Worm (Caenorhabditis elegans): Measurements from ENCODE around the gene R10E12.2.

R10E12.2 gene

DNA sequence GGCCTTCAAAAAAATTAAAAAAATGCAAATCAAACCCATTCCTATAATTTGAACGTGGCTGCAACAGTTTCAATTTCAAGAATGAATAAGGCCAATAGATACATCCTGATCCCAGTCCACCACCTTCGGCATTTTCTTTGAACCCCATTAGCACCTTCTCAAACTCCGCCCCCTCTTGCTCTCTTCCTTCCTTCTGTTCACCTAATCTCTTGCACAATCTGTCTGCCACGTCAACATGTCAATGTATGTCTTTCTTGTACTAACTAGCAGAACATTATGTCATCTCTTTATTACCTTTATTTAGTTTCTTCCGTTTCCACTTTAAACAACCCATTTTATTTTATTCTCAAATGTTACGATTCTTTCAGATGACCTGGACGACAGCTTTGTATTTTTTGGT lies 19.9 kb upstream of the R10E12.2 start, which contains the start of gene C05B5.4:
C05B5.4 (plus strand) TSS at position 351 of the 400 bp plus-strand sequence.
- TF ChIP-seq lin-15B (tag; optimal IDR thresholded peaks at IDR 0.05) (no peak), ztf-4 (tag; optimal IDR thresholded peaks at IDR 0.05) (no peak), mdl-1 (tag; optimal IDR thresholded peaks at IDR 0.05) (no peak), lin-39 (tag; optimal IDR thresholded peaks at IDR 0.05) (no peak), pqm-1 (tag; optimal IDR thresholded peaks at IDR 0.05) (no peak), jun-1 (tag; optimal IDR thresholded peaks at IDR 0.05) (no peak), sea-2 (GFP tag; optimal IDR thresholded peaks at IDR 0.05) (no peak), snpc-4 (tag; optimal IDR thresholded peaks at IDR 0.05) (no peak), elt-1 (tag; optimal IDR thresholded peaks at IDR 0.05) (no peak), egl-27 (tag; optimal IDR thresholded peaks at IDR 0.05) (no peak), nhr-77 (tag; optimal IDR thresholded peaks at IDR 0.05) (no peak), mml-1 (tag; optimal IDR thresholded peaks at IDR 0.05) (no peak), R02D3.7 (tag; optimal IDR thresholded peaks at IDR 0.05) (no peak), nhr-12 (tag; optimal IDR thresholded peaks at IDR 0.05) (no peak), unc-62 (GFP tag; optimal IDR thresholded peaks at IDR 0.05) (no peak), aly-2 (tag; optimal IDR thresholded peaks at IDR 0.05) (no peak), fos-1 (tag; optimal IDR thresholded peaks at IDR 0.05) (no peak), ceh-28 (tag; optimal IDR thresholded peaks at IDR 0.05) (no peak), eor-1 (tag; optimal IDR thresholded peaks at IDR 0.05) (no peak)

DNA sequence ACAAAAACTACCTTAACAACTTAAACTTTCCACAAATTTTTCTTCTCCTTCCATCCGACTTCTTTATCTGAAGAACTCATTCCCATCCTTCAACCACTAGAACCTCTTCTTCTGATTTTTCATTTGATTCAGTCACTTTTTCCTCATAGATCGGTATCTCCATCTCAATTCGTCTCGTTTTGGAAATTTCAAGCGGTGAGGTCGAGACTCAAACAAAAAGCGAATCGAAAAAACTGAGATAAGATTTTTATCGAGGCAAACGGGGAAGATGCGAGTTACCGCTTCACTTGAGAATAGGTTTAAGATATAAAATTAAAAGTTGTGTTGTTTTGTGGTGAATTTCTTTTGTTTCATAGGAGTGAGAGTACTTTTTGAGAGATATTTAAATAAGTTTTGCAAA lies 17.7 kb upstream of the R10E12.2 start:
- TF ChIP-seq elt-1 (tag; optimal IDR thresholded peaks at IDR 0.05) (peak; percentile 98), fos-1 (tag; optimal IDR thresholded peaks at IDR 0.05) (no peak)

DNA sequence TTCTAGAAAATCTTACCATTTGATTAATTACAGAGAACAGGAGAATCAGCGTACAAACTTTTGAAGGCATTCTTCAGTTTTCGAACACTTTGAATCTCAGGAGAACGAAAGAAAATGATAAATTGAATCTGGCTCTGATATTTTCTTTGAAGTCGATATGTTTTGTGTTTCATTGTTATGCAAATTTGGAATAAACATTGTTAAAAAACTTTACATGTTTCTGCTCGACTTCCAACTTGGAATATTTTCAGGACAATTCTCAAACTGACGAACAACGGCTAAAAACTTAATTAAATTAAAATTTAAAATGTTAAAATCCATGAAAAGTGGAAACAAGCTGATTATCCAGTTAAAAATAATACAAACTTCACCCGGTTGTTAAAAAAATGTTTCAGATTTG lies 14.7 kb upstream of the R10E12.2 start, which contains the start of gene C05B5.1:
C05B5.1 (minus strand) TSS at position 101 of the 400 bp plus-strand sequence.
- no peak for TF ChIP-seq nhr-25 (tag; optimal IDR thresholded peaks at IDR 0.05)
- no peak for TF ChIP-seq lin-39 (tag; optimal IDR thresholded peaks at IDR 0.05)
- no peak for TF ChIP-seq daf-12 (tag; optimal IDR thresholded peaks at IDR 0.05)
- TF ChIP-seq nhr-43 (tag; optimal IDR thresholded peaks at IDR 0.05; ENCODE audit: poor library complexity, severe bottlenecking): no peak
- no peak for TF ChIP-seq elt-1 (tag; optimal IDR thresholded peaks at IDR 0.05)
- TF ChIP-seq ama-1 (optimal IDR thresholded peaks at IDR 0.05): no peak
- no peak for TF ChIP-seq nfya-1 (tag; optimal IDR thresholded peaks at IDR 0.05; ENCODE audit: insufficient read depth)
- TF ChIP-seq fkh-10 (GFP tag; optimal IDR thresholded peaks at IDR 0.05): no peak
- no peak for TF ChIP-seq elt-2 (tag; optimal IDR thresholded peaks at IDR 0.05)
- no peak for TF ChIP-seq pha-4 (tag; optimal IDR thresholded peaks at IDR 0.05)
- TF ChIP-seq egl-5 (tag; optimal IDR thresholded peaks at IDR 0.05): no peak
- no peak for TF ChIP-seq aly-2 (tag; optimal IDR thresholded peaks at IDR 0.05)
- no peak for TF ChIP-seq pqm-1 (tag; optimal IDR thresholded peaks at IDR 0.05)
- no peak for TF ChIP-seq ceh-82 (tag; optimal IDR thresholded peaks at IDR 0.05)
- TF ChIP-seq nhr-23 (tag; optimal IDR thresholded peaks at IDR 0.05): no peak

DNA sequence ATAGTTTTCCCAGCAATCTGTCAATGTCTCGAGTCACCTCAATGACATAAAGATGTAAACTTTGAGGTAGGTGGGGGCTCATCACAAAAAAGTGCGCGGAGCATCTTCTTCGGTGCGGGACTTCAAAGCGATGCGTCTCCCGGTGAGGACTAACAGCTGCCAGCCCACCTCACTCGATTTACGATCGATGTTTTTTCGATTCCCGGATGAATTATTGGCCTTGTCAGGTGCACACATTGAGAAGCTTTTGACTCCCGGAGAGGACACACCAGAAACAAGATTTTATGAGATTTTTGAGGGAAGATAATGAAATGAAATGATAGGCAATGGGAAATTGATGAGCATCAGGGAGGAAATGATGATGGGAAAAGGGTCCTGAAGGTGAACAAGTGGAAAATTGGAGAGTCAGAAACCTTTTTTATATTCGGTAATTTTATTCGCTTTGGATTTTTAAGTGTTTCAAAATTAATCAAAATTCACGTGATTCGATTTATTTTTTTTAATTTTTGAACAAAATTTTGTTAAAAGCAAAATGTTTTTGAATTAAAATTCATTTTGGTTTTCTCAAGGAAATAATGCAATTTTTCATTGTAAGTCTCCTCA lies 13.3 kb upstream of the R10E12.2 start, which contains the start of gene C05B5.12:
C05B5.12 (plus strand) TSS at position 553 of the 603 bp plus-strand sequence.
- no peak for TF ChIP-seq nhr-11 (tag; optimal IDR thresholded peaks at IDR 0.05)
- TF ChIP-seq lin-39 (tag; optimal IDR thresholded peaks at IDR 0.05): peak; percentile 5
- no peak for TF ChIP-seq mdl-1 (tag; optimal IDR thresholded peaks at IDR 0.05)
- TF ChIP-seq fos-1 (tag; optimal IDR thresholded peaks at IDR 0.05): no peak
- peak; percentile 38 for TF ChIP-seq egl-5 (tag; optimal IDR thresholded peaks at IDR 0.05)
- TF ChIP-seq pqm-1 (tag; optimal IDR thresholded peaks at IDR 0.05): no peak
- TF ChIP-seq ZK546.5 (tag; optimal IDR thresholded peaks at IDR 0.05): no peak
- TF ChIP-seq sea-2 (GFP tag; optimal IDR thresholded peaks at IDR 0.05): no peak
- no peak for TF ChIP-seq nhr-237 (tag; optimal IDR thresholded peaks at IDR 0.05)
- no peak for TF ChIP-seq ceh-9 (tag; optimal IDR thresholded peaks at IDR 0.05)
- no peak for TF ChIP-seq ztf-4 (tag; optimal IDR thresholded peaks at IDR 0.05)

DNA sequence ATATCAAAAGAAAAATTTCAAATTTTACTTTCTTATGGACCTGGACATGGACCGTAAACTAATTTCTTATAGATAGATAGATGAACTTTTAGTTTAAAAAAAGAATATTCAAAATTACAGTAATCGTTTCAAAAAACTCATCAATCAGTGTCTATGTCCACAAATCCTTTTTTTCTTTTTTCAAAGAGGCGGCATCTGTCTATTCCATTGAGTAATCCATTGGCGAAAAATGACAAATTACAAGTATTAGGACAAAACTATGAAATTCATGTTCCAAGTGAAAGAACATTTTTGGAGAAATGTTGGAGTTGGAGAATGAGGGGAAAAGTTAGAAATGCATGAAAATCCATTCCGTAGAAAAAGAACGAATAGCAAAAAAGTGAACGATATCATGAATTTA lies 11.9 kb upstream of the R10E12.2 start:
- TF ChIP-seq eor-1 (tag; optimal IDR thresholded peaks at IDR 0.05) (no peak), nhr-12 (tag; optimal IDR thresholded peaks at IDR 0.05) (no peak), nhr-43 (tag; optimal IDR thresholded peaks at IDR 0.05; ENCODE audit: poor library complexity, severe bottlenecking) (no peak), sea-2 (GFP tag; optimal IDR thresholded peaks at IDR 0.05) (no peak), mml-1 (tag; optimal IDR thresholded peaks at IDR 0.05) (no peak), egl-5 (tag; optimal IDR thresholded peaks at IDR 0.05) (no peak), nhr-237 (tag; optimal IDR thresholded peaks at IDR 0.05) (no peak), ztf-4 (tag; optimal IDR thresholded peaks at IDR 0.05) (no peak), nhr-11 (tag; optimal IDR thresholded peaks at IDR 0.05) (no peak), elt-2 (tag; optimal IDR thresholded peaks at IDR 0.05) (no peak), ztf-11 (tag; optimal IDR thresholded peaks at IDR 0.05) (no peak), ceh-28 (tag; optimal IDR thresholded peaks at IDR 0.05) (no peak), unc-62 (GFP tag; optimal IDR thresholded peaks at IDR 0.05) (no peak), fkh-2 (tag; optimal IDR thresholded peaks at IDR 0.05) (no peak), fkh-10 (GFP tag; optimal IDR thresholded peaks at IDR 0.05) (no peak)

All from whole organism, L3 larva.